Worm (Caenorhabditis elegans): ENCODE results near the gene C40A11.8.

- TF ChIP-seq scrt-1 (GFP tag; IDR thresholded peaks at IDR 0.05), result no peak
- TF ChIP-seq ceh-13 (GFP tag; optimal IDR thresholded peaks at IDR 0.05), result no peak
- no peak for TF ChIP-seq F13C5.2 (tag; optimal IDR thresholded peaks at IDR 0.05)
- no peak for TF ChIP-seq ama-1 (optimal IDR thresholded peaks at IDR 0.05)
- no peak for TF ChIP-seq hnd-1 (tag; optimal IDR thresholded peaks at IDR 0.05)
- no peak for TF ChIP-seq aly-1 (tag; optimal IDR thresholded peaks at IDR 0.05)
- TF ChIP-seq tbx-11 (GFP tag; IDR thresholded peaks at IDR 0.05), result no peak
- TF ChIP-seq flt-1 (GFP tag; IDR thresholded peaks at IDR 0.05), result no peak
- no peak for TF ChIP-seq B0310.2 (tag; optimal IDR thresholded peaks at IDR 0.05)
- no peak for TF ChIP-seq pes-1 (GFP tag; IDR thresholded peaks at IDR 0.05)
- TF ChIP-seq tbx-37 (GFP tag; conservative IDR thresholded peaks at IDR 0.05), result no peak
- no peak for TF ChIP-seq ceh-36 (tag; optimal IDR thresholded peaks at IDR 0.05)
- no peak for TF ChIP-seq hmbx-1 (tag; optimal IDR thresholded peaks at IDR 0.05)
Measured at ce11 chrII:2190522-2190921, 39.8 kb upstream of the C40A11.8 start.

Data from whole organism, early embryonic.